Worm (Caenorhabditis elegans) whole organism, L4 larva: ENCODE results near the gene Y57G11B.2.

Experiments
- D1046.2 ChIP-seq: fragments of 200-800 bp; sonication (Bioruptor generic); IDR thresholded peaks from 2 replicates; pipeline ENCODE4 v1.3.6; 2022; ENCODE audit warnings: missing genetic modification characterization, missing compliant biosample characterization
- F10B5.3 ChIP-seq: sonication (generic microtip); optimal IDR thresholded peaks from 2 replicates; lab custom pipeline; 2016; ENCODE audit warnings: mild to moderate bottlenecking, missing genetic modification characterization, missing compliant biosample characterization
- R02D3.7 ChIP-seq: fragments of 150-350 bp; sonication (generic microtip); optimal IDR thresholded peaks from 3 replicates; lab custom pipeline; 2014; ENCODE audit warnings: missing biosample characterization, missing genetic modification characterization
- T20F7.1 ChIP-seq: fragments of 200-800 bp; sonication (Bioruptor generic); optimal IDR thresholded peaks from 2 replicates; lab custom pipeline; 2018; ENCODE audit warnings: mild to moderate bottlenecking, missing genetic modification characterization, missing compliant biosample characterization
- T26A8.4 ChIP-seq: fragments of 200-800 bp; sonication (Bioruptor generic); IDR thresholded peaks from 2 replicates; pipeline ENCODE4 v1.3.6; 2022; ENCODE audit warnings: missing genetic modification characterization, missing compliant biosample characterization
- Y105C5A.15 ChIP-seq: fragments of 200-800 bp; sonication (Bioruptor generic); IDR thresholded peaks from 2 replicates; pipeline ENCODE4 v1.3.6; 2022; ENCODE audit warnings: missing genetic modification characterization, missing compliant biosample characterization
- Y48G9A.11 ChIP-seq: fragments of 200-800 bp; sonication (Bioruptor generic); IDR thresholded peaks from 2 replicates; pipeline ENCODE4 v1.3.6; 2022; ENCODE audit warnings: missing genetic modification reagents, missing genetic modification characterization, missing compliant biosample characterization
- Y5F2A.4 ChIP-seq: fragments of 200-800 bp; sonication (Bioruptor generic); optimal IDR thresholded peaks from 2 replicates; lab custom pipeline; 2018; ENCODE audit warnings: mild to moderate bottlenecking, missing genetic modification characterization, missing compliant biosample characterization
- aha-1 ChIP-seq: fragments of 150-350 bp; peaks from one replicate; lab custom pipeline; 2014; ENCODE audit warnings: missing biosample characterization, missing genetic modification characterization
- ama-1 ChIP-seq: fragments of 150-350 bp; optimal IDR thresholded peaks from 2 replicates; lab custom pipeline; 2014; ENCODE audit warnings: inconsistent platforms, mixed read lengths
- attf-4 ChIP-seq: sonication (generic microtip); optimal IDR thresholded peaks from 3 replicates; lab custom pipeline; 2017; ENCODE audit warnings: missing biosample characterization, missing genetic modification characterization
- ceh-20 ChIP-seq: fragments of 200-800 bp; sonication (Bioruptor generic); IDR thresholded peaks from 2 replicates; pipeline ENCODE4 v1.3.6; 2022; ENCODE audit warnings: missing genetic modification reagents, missing genetic modification characterization, missing compliant biosample characterization
- ceh-62 ChIP-seq: sonication (generic microtip); optimal IDR thresholded peaks from 2 replicates; lab custom pipeline; 2017; ENCODE audit warnings: missing biosample characterization, missing genetic modification characterization
- ceh-82 ChIP-seq: sonication (generic microtip); optimal IDR thresholded peaks from 2 replicates; lab custom pipeline; 2017; ENCODE audit warnings: missing biosample characterization, missing genetic modification characterization
- ces-1 ChIP-seq: fragments of 150-350 bp; sonication (generic microtip); optimal IDR thresholded peaks from 4 replicates; lab custom pipeline; 2014; ENCODE audit warnings: missing biosample characterization, missing genetic modification reagents, missing genetic modification characterization
- ctbp-1 ChIP-seq: fragments of 200-800 bp; sonication (Bioruptor generic); IDR thresholded peaks from 2 replicates; pipeline ENCODE4 v1.3.6; 2022; ENCODE audit warnings: missing genetic modification reagents, missing genetic modification characterization, missing compliant biosample characterization
- daf-12 ChIP-seq: fragments of 150-350 bp; optimal IDR thresholded peaks from 2 replicates; lab custom pipeline; 2014; ENCODE audit warnings: missing biosample characterization, missing genetic modification reagents, missing genetic modification characterization
- daf-19 ChIP-seq: fragments of 200-800 bp; sonication (Bioruptor generic); conservative IDR thresholded peaks from 2 replicates; pipeline ENCODE4 v1.3.6; 2022; ENCODE audit warnings: missing genetic modification characterization, missing compliant biosample characterization
- dmd-6 ChIP-seq: fragments of 200-800 bp; sonication (Bioruptor generic); IDR thresholded peaks from 2 replicates; pipeline ENCODE4 v1.3.6; 2022; ENCODE audit warnings: missing genetic modification reagents, missing genetic modification characterization, missing compliant biosample characterization
- dmd-8 ChIP-seq: fragments of 200-800 bp; sonication (Bioruptor generic); IDR thresholded peaks from 2 replicates; pipeline ENCODE4 v1.3.6; 2022; ENCODE audit warnings: missing genetic modification characterization, missing compliant biosample characterization
- dpl-1 ChIP-seq: fragments of 150-350 bp; optimal IDR thresholded peaks from 2 replicates; lab custom pipeline; 2014; ENCODE audit warnings: missing biosample characterization, missing genetic modification reagents, missing genetic modification characterization
- dve-1 ChIP-seq: sonication (generic microtip); optimal IDR thresholded peaks from 2 replicates; lab custom pipeline; 2017; ENCODE audit warnings: antibody characterized with exemption, mild to moderate bottlenecking, missing genetic modification characterization, missing compliant biosample characterization; ENCODE audit not compliant: insufficient read depth
- egl-27 ChIP-seq: sonication (generic microtip); optimal IDR thresholded peaks from 3 replicates; lab custom pipeline; 2017; ENCODE audit warnings: missing biosample characterization, missing genetic modification reagents, missing genetic modification characterization
- fkh-10 ChIP-seq: fragments of 150-350 bp; optimal IDR thresholded peaks from 2 replicates; lab custom pipeline; 2014; ENCODE audit warnings: missing biosample characterization, missing genetic modification reagents, missing genetic modification characterization
- fos-1 ChIP-seq: fragments of 150-350 bp; optimal IDR thresholded peaks from 2 replicates; lab custom pipeline; 2014; ENCODE audit warnings: missing biosample characterization, missing genetic modification characterization
- gei-8 ChIP-seq: fragments of 200-800 bp; sonication (Bioruptor generic); optimal IDR thresholded peaks from 2 replicates; lab custom pipeline; 2018; ENCODE audit warnings: mild to moderate bottlenecking, missing genetic modification characterization, missing compliant biosample characterization
- hif-1 ChIP-seq, 2 experiments: sonication (generic microtip); optimal IDR thresholded peaks; 2 replicates each; lab custom pipeline; 2016 to 2017; ENCODE audit warnings: missing compliant biosample characterization in 2 of 2, missing genetic modification characterization in 2 of 2, missing genetic modification reagents in 2 of 2, missing genotype in 2 of 2, mild to moderate bottlenecking in 1 of 2
- hlh-11 ChIP-seq: fragments of 200-800 bp; sonication (Bioruptor generic); optimal IDR thresholded peaks from 2 replicates; lab custom pipeline; 2018; ENCODE audit warnings: mild to moderate bottlenecking, missing genetic modification characterization, missing compliant biosample characterization
- hlh-30 ChIP-seq: sonication (generic microtip); optimal IDR thresholded peaks from 2 replicates; lab custom pipeline; 2017; ENCODE audit warnings: antibody characterized with exemption, mild to moderate bottlenecking, missing genetic modification characterization, missing compliant biosample characterization; ENCODE audit not compliant: insufficient read depth
- jun-1 ChIP-seq: fragments of 150-350 bp; optimal IDR thresholded peaks from 2 replicates; lab custom pipeline; 2014; ENCODE audit warnings: missing biosample characterization, missing genetic modification reagents, missing genetic modification characterization
- lin-13 ChIP-seq: fragments of 150-350 bp; optimal IDR thresholded peaks from 2 replicates; lab custom pipeline; 2014; ENCODE audit warnings: missing biosample characterization, missing genetic modification reagents, missing genetic modification characterization
- lin-15B ChIP-seq: fragments of 150-350 bp; sonication (generic microtip); optimal IDR thresholded peaks from 3 replicates; lab custom pipeline; 2014; ENCODE audit warnings: missing biosample characterization, missing genetic modification characterization
- lin-38 ChIP-seq: fragments of 200-800 bp; sonication (Bioruptor generic); IDR thresholded peaks from 2 replicates; pipeline ENCODE4 v1.3.6; 2022; ENCODE audit warnings: missing genetic modification reagents, missing genetic modification characterization, missing compliant biosample characterization
- lin-39 ChIP-seq: fragments of 150-350 bp; optimal IDR thresholded peaks from 2 replicates; lab custom pipeline; 2014; ENCODE audit warnings: missing biosample characterization, missing genetic modification reagents, missing genetic modification characterization
- lir-3 ChIP-seq: sonication (generic microtip); optimal IDR thresholded peaks from 2 replicates; lab custom pipeline; 2016; ENCODE audit warnings: mild to moderate bottlenecking, missing genetic modification characterization, missing compliant biosample characterization
- mep-1 ChIP-seq: fragments of 150-350 bp; sonication (generic microtip); optimal IDR thresholded peaks from 3 replicates; lab custom pipeline; 2014; ENCODE audit warnings: missing biosample characterization, missing genetic modification characterization
- mxl-2 ChIP-seq: fragments of 200-800 bp; sonication (Bioruptor generic); conservative IDR thresholded peaks from 2 replicates; pipeline ENCODE4 v1.3.6; 2022; ENCODE audit warnings: missing genetic modification reagents, missing genetic modification characterization, missing compliant biosample characterization
- nhr-102 ChIP-seq: sonication (generic microtip); optimal IDR thresholded peaks from 2 replicates; lab custom pipeline; 2016; ENCODE audit warnings: mild to moderate bottlenecking, missing genetic modification characterization, moderate library complexity, missing compliant biosample characterization
- nhr-11 ChIP-seq: fragments of 150-350 bp; optimal IDR thresholded peaks from 2 replicates; lab custom pipeline; 2014; ENCODE audit warnings: missing biosample characterization, missing genetic modification characterization
- nhr-111 ChIP-seq: fragments of 200-800 bp; sonication (Bioruptor generic); optimal IDR thresholded peaks from 2 replicates; lab custom pipeline; 2018; ENCODE audit warnings: mild to moderate bottlenecking, missing genetic modification characterization, missing compliant biosample characterization
- nhr-25 ChIP-seq: sonication (generic microtip); optimal IDR thresholded peaks from 2 replicates; lab custom pipeline; 2017; ENCODE audit warnings: missing genetic modification characterization, mild to moderate bottlenecking, missing compliant biosample characterization, antibody characterized with exemption, moderate library complexity, borderline replicate concordance; ENCODE audit not compliant: insufficient read depth
- nhr-42 ChIP-seq: fragments of 200-800 bp; sonication (Bioruptor generic); IDR thresholded peaks from 2 replicates; pipeline ENCODE4 v1.3.6; 2022; ENCODE audit warnings: missing genetic modification characterization, missing compliant biosample characterization
- nhr-48 ChIP-seq: sonication (generic microtip); optimal IDR thresholded peaks from 2 replicates; lab custom pipeline; 2016; ENCODE audit warnings: mild to moderate bottlenecking, missing genetic modification characterization, missing compliant biosample characterization
- nhr-6 ChIP-seq: fragments of 150-350 bp; optimal IDR thresholded peaks from 2 replicates; lab custom pipeline; 2014; ENCODE audit warnings: missing biosample characterization, missing genetic modification characterization
- sdz-12 ChIP-seq: fragments of 200-800 bp; sonication (Bioruptor generic); optimal IDR thresholded peaks from 2 replicates; lab custom pipeline; 2018; ENCODE audit warnings: mild to moderate bottlenecking, missing genetic modification characterization, missing compliant biosample characterization
- spr-1 ChIP-seq: sonication (generic microtip); optimal IDR thresholded peaks from 2 replicates; lab custom pipeline; 2016; ENCODE audit warnings: mild to moderate bottlenecking, missing genetic modification characterization, missing compliant biosample characterization
- tag-97 ChIP-seq: fragments of 200-800 bp; sonication (Bioruptor generic); IDR thresholded peaks from 2 replicates; pipeline ENCODE4 v1.3.6; 2022; ENCODE audit warnings: missing genetic modification characterization, missing compliant biosample characterization
- vab-7 ChIP-seq: fragments of 200-800 bp; sonication (Bioruptor generic); IDR thresholded peaks from 2 replicates; pipeline ENCODE4 v1.3.6; 2022; ENCODE audit warnings: missing genetic modification reagents, missing genetic modification characterization, missing compliant biosample characterization
- zag-1 ChIP-seq: fragments of 150-350 bp; optimal IDR thresholded peaks from 2 replicates; lab custom pipeline; 2014; ENCODE audit warnings: missing biosample characterization, missing genetic modification characterization
- zfp-2 ChIP-seq: sonication (generic microtip); optimal IDR thresholded peaks from 2 replicates; lab custom pipeline; 2016; ENCODE audit warnings: mild to moderate bottlenecking, missing genetic modification characterization, missing compliant biosample characterization
- zfp-3 ChIP-seq: fragments of 200-800 bp; sonication (Bioruptor generic); conservative IDR thresholded peaks from 2 replicates; pipeline ENCODE4 v1.3.6; 2022; ENCODE audit warnings: missing genetic modification reagents, missing genetic modification characterization, missing compliant biosample characterization
- zip-11 ChIP-seq: fragments of 200-800 bp; sonication (Bioruptor generic); IDR thresholded peaks from 2 replicates; pipeline ENCODE4 v1.3.6; 2022; ENCODE audit warnings: missing genetic modification characterization, missing compliant biosample characterization
- ztf-11 ChIP-seq: fragments of 150-350 bp; optimal IDR thresholded peaks from 2 replicates; lab custom pipeline; 2014; ENCODE audit warnings: missing biosample characterization, missing genetic modification characterization

Gene Y57G11B.2

ce11 chrIV:14609774-14610173, 44.6 kb downstream of the Y57G11B.2 start (continued):
- no peak for TF ChIP-seq lir-3
- TF ChIP-seq Y48G9A.11 (GFP tag; lab: Robert Waterston, UW) = no peak
- TF ChIP-seq sdz-12 = no peak
- TF ChIP-seq nhr-11 (tag; lab: Kevin White, UChicago) = no peak
- TF ChIP-seq T26A8.4 (GFP tag; lab: Robert Waterston, UW) = no peak
- TF ChIP-seq zip-11 (GFP tag; lab: Robert Waterston, UW) = no peak
- TF ChIP-seq zag-1 (tag; lab: Kevin White, UChicago) = no peak
- TF ChIP-seq ceh-62 (tag; lab: Kevin White, UChicago) = no peak
- no peak for TF ChIP-seq fkh-10 (GFP tag; lab: Kevin White, UChicago)
- peak; percentile 36 for TF ChIP-seq mep-1
- TF ChIP-seq nhr-25 (tag; lab: Kevin White, UChicago) = no peak
- TF ChIP-seq ces-1 = no peak
- no peak for TF ChIP-seq egl-27 (tag; lab: Kevin White, UChicago)
- TF ChIP-seq ctbp-1 (GFP tag; lab: Robert Waterston, UW) = no peak
- TF ChIP-seq nhr-102 (tag; lab: Kevin White, UChicago) = no peak
- no peak for TF ChIP-seq nhr-42 (GFP tag; lab: Robert Waterston, UW)
- no peak for TF ChIP-seq daf-19 (GFP tag; lab: Robert Waterston, UW)
- TF ChIP-seq zfp-3 (GFP tag; lab: Robert Waterston, UW) = no peak
- no peak for TF ChIP-seq Y5F2A.4 (GFP tag; lab: Kevin White, UChicago)
- no peak for TF ChIP-seq ztf-11 (tag; lab: Kevin White, UChicago)
- no peak for TF ChIP-seq ama-1 (lab: Kevin White, UChicago)
- TF ChIP-seq aha-1 (tag; lab: Kevin White, UChicago) = peak; percentile 83
- no peak for TF ChIP-seq spr-1 (tag; lab: Kevin White, UChicago)
- TF ChIP-seq gei-8 (GFP tag; lab: Kevin White, UChicago) = no peak
- no peak for TF ChIP-seq zfp-2 (tag; lab: Kevin White, UChicago)
- TF ChIP-seq mxl-2 (GFP tag; lab: Robert Waterston, UW) = no peak
- TF ChIP-seq dmd-8 (GFP tag; lab: Robert Waterston, UW) = 0 out of 2 replicates have a peak, but pooled peaks have one; percentile 32
- TF ChIP-seq lin-39 (tag; lab: Kevin White, UChicago) = no peak
- TF ChIP-seq T20F7.1 (GFP tag; lab: Kevin White, UChicago) = no peak
- no peak for TF ChIP-seq lin-13 (GFP tag; lab: Kevin White, UChicago)
- TF ChIP-seq vab-7 = no peak
- no peak for TF ChIP-seq R02D3.7 (tag; lab: Kevin White, UChicago)
- peak; percentile 60 for TF ChIP-seq hlh-11 (tag; lab: Kevin White, UChicago)
- no peak for TF ChIP-seq daf-12
- no peak for TF ChIP-seq D1046.2 (GFP tag; lab: Robert Waterston, UW)
- peak; percentile 94 for TF ChIP-seq hlh-30 (tag; lab: Kevin White, UChicago)
- peak; percentile 37 for TF ChIP-seq nhr-48
- TF ChIP-seq F10B5.3 = no peak
- no peak for TF ChIP-seq lin-38 (GFP tag; lab: Robert Waterston, UW)
- no peak for TF ChIP-seq ceh-82 (tag; lab: Kevin White, UChicago)
- TF ChIP-seq nhr-6 (tag; lab: Kevin White, UChicago) = no peak
- no peak for TF ChIP-seq attf-4
- no peak for TF ChIP-seq nhr-111
- TF ChIP-seq jun-1 (tag; lab: Kevin White, UChicago) = no peak
- no peak for TF ChIP-seq dpl-1 (GFP tag; lab: Kevin White, UChicago)
- TF ChIP-seq hif-1 (tag; optimal IDR thresholded peaks at IDR 0.05; lab: Kevin White, UChicago) = no peak
- no peak for TF ChIP-seq tag-97 (GFP tag; lab: Robert Waterston, UW)
- TF ChIP-seq ceh-20 (GFP tag; lab: Robert Waterston, UW) = no peak
- no peak for TF ChIP-seq Y105C5A.15 (GFP tag; lab: Robert Waterston, UW)
- TF ChIP-seq dve-1 (tag; lab: Kevin White, UChicago) = peak; percentile 80
- TF ChIP-seq lin-15B (tag; lab: Kevin White, UChicago) = no peak
- TF ChIP-seq dmd-6 (GFP tag; lab: Robert Waterston, UW) = peak; percentile 90
- TF ChIP-seq fos-1 (tag; lab: Kevin White, UChicago) = no peak
